Fruit fly (Drosophila melanogaster) whole organism: ENCODE results near the gene Pus1.

Experiments used
- CG8478 ChIP-seq: fragments of >200 bp; optimal IDR thresholded peaks from 2 replicates; lab custom pipeline; 2018; ENCODE audit warnings: inconsistent platforms
- Dll ChIP-seq: fragments of >200 bp; optimal IDR thresholded peaks from 2 replicates; lab custom pipeline; 2017
- EcR ChIP-seq, 2 experiments: fragments of >200 bp; optimal IDR thresholded peaks; 2 replicates each; lab custom pipeline; 2017; ENCODE audit warnings: missing biosample characterization in 2 of 2, missing genetic modification characterization in 2 of 2, missing genetic modification reagents in 2 of 2
- pan ChIP-seq: fragments of >200 bp; optimal IDR thresholded peaks from 2 replicates; lab custom pipeline; 2017
- psq ChIP-seq: fragments of >200 bp; optimal IDR thresholded peaks from 2 replicates; lab custom pipeline; 2017
- usp ChIP-seq: fragments of >200 bp; optimal IDR thresholded peaks from 2 replicates; lab custom pipeline; 2017; ENCODE audit warnings: missing biosample characterization, missing genetic modification characterization, mixed read lengths

DNA sequence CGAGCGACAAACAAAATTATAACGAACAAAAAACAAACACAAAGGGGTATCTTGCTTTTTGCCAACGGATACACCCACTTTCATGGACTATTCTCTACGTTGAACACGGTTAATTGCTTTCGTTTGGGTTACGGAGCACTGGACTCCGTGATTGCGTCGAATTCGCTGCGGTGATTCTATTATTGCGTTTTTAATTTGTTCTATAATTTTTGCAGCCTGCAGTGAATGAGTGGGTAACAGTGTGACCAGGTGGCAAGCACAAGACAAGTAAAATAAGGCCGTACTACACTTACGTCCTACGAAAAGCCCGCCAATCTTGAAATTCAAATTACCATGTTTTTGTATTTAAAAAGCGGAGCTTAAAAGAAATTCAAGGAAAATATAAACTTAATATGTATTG, 6.9 kb downstream of the Pus1 start, which contains the start of gene CG16953:
- TF ChIP-seq CG8478 (lab: Kevin White, UChicago) (no peak), Dll (lab: Kevin White, UChicago) (no peak), pan (no peak), psq (no peak), usp (GFP tag; lab: Kevin White, UChicago) (no peak), EcR (GFP tag; optimal IDR thresholded peaks at IDR 0.05; lab: Kevin White, UChicago) (no peak)
